Worm (Caenorhabditis elegans): ENCODE data around the gene Y46D2A.2.

- TF ChIP-seq W03F9.2 (tag; optimal IDR thresholded peaks at IDR 0.05) = no peak
- no peak for TF ChIP-seq dao-5 (tag; optimal IDR thresholded peaks at IDR 0.05)
Observed at ce11 chrII:3327104-3327503, 4.0 kb upstream of the Y46D2A.2 start, which contains the start of gene Y46D2A.3.

Measured in whole organism, L4/young adult.